Worm (Caenorhabditis elegans): ENCODE results near the gene bir-1.

DNA sequence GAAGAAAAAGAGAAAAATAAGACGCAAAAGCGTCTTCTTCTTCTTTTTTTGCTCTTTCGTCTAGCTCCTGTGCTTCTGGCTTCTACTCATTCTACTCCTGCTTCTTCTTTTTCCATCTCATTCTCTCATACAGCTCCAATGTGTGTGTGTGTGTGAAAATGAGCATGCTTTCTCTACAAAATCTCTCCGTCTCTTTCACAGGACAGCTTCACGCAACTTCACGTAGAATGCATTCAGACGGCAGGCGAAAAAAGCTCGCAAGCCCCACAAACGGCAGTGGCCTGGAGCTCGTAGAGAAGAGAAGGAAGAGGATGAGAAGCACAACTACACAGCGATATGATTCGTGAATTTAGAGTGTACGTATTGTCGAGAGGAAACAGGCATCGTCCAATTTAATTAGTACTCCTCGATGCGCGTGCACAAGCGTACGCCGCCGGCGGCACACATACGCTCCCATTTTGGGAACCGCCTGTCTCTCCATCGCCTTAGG lies 2.9 kb upstream of the bir-1 start:
- TF ChIP-seq ZK546.5 (tag; optimal IDR thresholded peaks at IDR 0.05) (no peak), nhr-6 (tag; optimal IDR thresholded peaks at IDR 0.05) (peak; percentile 68), ceh-16 (tag; optimal IDR thresholded peaks at IDR 0.05) (no peak), dmd-4 (tag; optimal IDR thresholded peaks at IDR 0.05) (no peak), ztf-11 (tag; optimal IDR thresholded peaks at IDR 0.05) (no peak), snpc-4 (tag; optimal IDR thresholded peaks at IDR 0.05) (no peak), skn-1 (tag; optimal IDR thresholded peaks at IDR 0.05) (no peak), blmp-1 (tag; optimal IDR thresholded peaks at IDR 0.05; ENCODE audit: insufficient read depth) (no peak)

Measured in whole organism, L2 larva.